Fruit fly (Drosophila melanogaster) whole organism: Measurements from ENCODE around the gene CG32270.

ENCODE experiments used
- CG8478 ChIP-seq: fragments of >200 bp; optimal IDR thresholded peaks from 2 replicates; lab custom pipeline; 2018; ENCODE audit warnings: inconsistent platforms
- Dll ChIP-seq: fragments of >200 bp; optimal IDR thresholded peaks from 2 replicates; lab custom pipeline; 2017
- EcR ChIP-seq, 2 experiments: fragments of >200 bp; optimal IDR thresholded peaks; 2 replicates each; lab custom pipeline; 2017; ENCODE audit warnings: missing biosample characterization in 2 of 2, missing genetic modification characterization in 2 of 2, missing genetic modification reagents in 2 of 2
- pan ChIP-seq: fragments of >200 bp; optimal IDR thresholded peaks from 2 replicates; lab custom pipeline; 2017
- psq ChIP-seq: fragments of >200 bp; optimal IDR thresholded peaks from 2 replicates; lab custom pipeline; 2017
- usp ChIP-seq: fragments of >200 bp; optimal IDR thresholded peaks from 2 replicates; lab custom pipeline; 2017; ENCODE audit warnings: missing biosample characterization, missing genetic modification characterization, mixed read lengths

dm6 chr3L:3177872-3178271, 30.9 kb downstream of the CG32270 start:
- TF ChIP-seq psq (lab: Kevin White, UChicago) (no peak), Dll (no peak), pan (lab: Kevin White, UChicago) (no peak), EcR (GFP tag; optimal IDR thresholded peaks at IDR 0.05; lab: Kevin White, UChicago) (no peak), CG8478 (lab: Kevin White, UChicago) (no peak), usp (GFP tag; lab: Kevin White, UChicago) (no peak)
